Worm (Caenorhabditis elegans): ENCODE data around the gene srz-13.

- TF ChIP-seq mdl-1 (tag; optimal IDR thresholded peaks at IDR 0.05) (no peak), rnt-1 (tag; optimal IDR thresholded peaks at IDR 0.05) (no peak), grh-1 (GFP tag; IDR thresholded peaks at IDR 0.05) (no peak), unc-62 (GFP tag; optimal IDR thresholded peaks at IDR 0.05) (no peak)
Measured at ce11 chrV:16211713-16212112, 29.5 kb downstream of the srz-13 start.

All from whole organism, L1 larva.